Worm (Caenorhabditis elegans): ENCODE data around the gene mlt-7.

ce11 chrII:4391072-4391471 lies 1.7 kb upstream of the mlt-7 start:
- no peak for TF ChIP-seq him-1 (tag; optimal IDR thresholded peaks at IDR 0.05)
- TF ChIP-seq W03F9.2 (tag; optimal IDR thresholded peaks at IDR 0.05), result no peak

Data from whole organism, L4/young adult.